Fruit fly (Drosophila melanogaster) Kc167 (cell line): ENCODE measurements around the gene CG11964.

Source experiments
- Myc ChIP-seq: fragments of >200 bp; optimal IDR thresholded peaks from 2 replicates; lab custom pipeline; 2017; ENCODE audit warnings: missing external identifiers
- Sin3A ChIP-seq: fragments of >200 bp; optimal IDR thresholded peaks from 2 replicates; lab custom pipeline; 2018; ENCODE audit warnings: missing external identifiers
- h ChIP-seq: fragments of >200 bp; optimal IDR thresholded peaks from 3 replicates; lab custom pipeline; 2018; ENCODE audit warnings: missing external identifiers
- insv ChIP-seq: fragments of >200 bp; optimal IDR thresholded peaks from 3 replicates; lab custom pipeline; 2018; ENCODE audit warnings: missing external identifiers
- psq ChIP-seq: fragments of >200 bp; optimal IDR thresholded peaks from 2 replicates; lab custom pipeline; 2017; ENCODE audit warnings: missing external identifiers
- ttk ChIP-seq: sonication (Bioruptor generic); optimal IDR thresholded peaks from 2 replicates; lab custom pipeline; 2017; ENCODE audit warnings: missing external identifiers

- TF ChIP-seq ttk (lab: Kevin White, UChicago) = no peak
- TF ChIP-seq Myc = no peak
- TF ChIP-seq psq (lab: Kevin White, UChicago) = no peak
- no peak for TF ChIP-seq h
- TF ChIP-seq Sin3A (lab: Kevin White, UChicago) = no peak
- no peak for TF ChIP-seq insv (lab: Kevin White, UChicago)
These were observed 13.0 kb downstream of the CG11964 start, which contains the start of gene pyd for dm6 chr3R:8931777-8932345.
